Fruit fly (Drosophila melanogaster): ENCODE measurements around the gene Dhrs4.

Gene Dhrs4

DNA sequence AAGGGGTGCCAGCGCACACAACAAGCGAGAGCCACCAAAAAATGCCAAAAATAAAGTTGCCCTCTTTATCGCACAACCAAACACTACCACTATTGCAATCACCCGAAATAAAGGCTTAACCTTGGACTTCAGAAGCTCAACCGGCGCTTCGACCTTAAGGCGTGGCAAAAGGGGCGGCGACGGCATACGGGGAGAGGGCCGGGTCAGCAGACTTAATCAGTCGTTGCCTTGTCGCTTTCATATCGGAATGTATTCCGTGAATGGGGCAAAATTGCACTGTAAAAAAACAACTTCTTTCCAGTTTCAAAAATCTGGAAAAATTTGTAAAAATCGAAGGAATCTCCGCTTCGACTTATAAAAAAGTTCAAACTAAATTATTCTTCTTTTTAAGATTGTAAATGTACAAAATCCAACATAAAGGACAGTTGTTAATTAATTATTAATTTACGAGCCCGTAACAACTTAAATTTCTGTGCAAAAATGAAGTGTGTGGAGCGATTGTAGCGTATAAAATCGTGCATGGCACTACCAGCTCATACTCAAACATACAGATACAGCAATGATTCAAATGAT, 41.6 kb upstream of the Dhrs4 start (continued):
- TF ChIP-seq Scr (GFP tag; IDR thresholded peaks at IDR 0.05; ENCODE audit: partially characterized antibody) (no peak), gce (GFP tag; IDR thresholded peaks at IDR 0.05) (no peak), grn (GFP tag; optimal IDR thresholded peaks at IDR 0.05) (no peak), lbe (GFP tag; optimal IDR thresholded peaks at IDR 0.05) (no peak), chif (GFP tag; optimal IDR thresholded peaks at IDR 0.05) (no peak), CG10431 (GFP tag; optimal IDR thresholded peaks at IDR 0.05) (no peak), otp (GFP tag; IDR thresholded peaks at IDR 0.05) (no peak), HLH54F (GFP tag; optimal IDR thresholded peaks at IDR 0.05) (no peak), gcm2 (GFP tag; optimal IDR thresholded peaks at IDR 0.05) (no peak), dpn (GFP tag; optimal IDR thresholded peaks at IDR 0.05) (no peak), CG9215 (GFP tag; IDR thresholded peaks at IDR 0.05) (no peak), kni (GFP tag; optimal IDR thresholded peaks at IDR 0.05) (no peak), CG4360 (GFP tag; IDR thresholded peaks at IDR 0.05) (no peak), Vsx1 (GFP tag; optimal IDR thresholded peaks at IDR 0.05) (no peak), ftz-f1 (GFP tag; optimal IDR thresholded peaks at IDR 0.05) (peak; percentile 64), klu (GFP tag; IDR thresholded peaks at IDR 0.05) (no peak), tin (GFP tag; optimal IDR thresholded peaks at IDR 0.05) (peak; percentile 3), p53 (GFP tag; optimal IDR thresholded peaks at IDR 0.05) (no peak), Dp (GFP tag; optimal IDR thresholded peaks at IDR 0.05) (no peak), Max (GFP tag; optimal IDR thresholded peaks at IDR 0.05) (no peak), CG3407 (GFP tag; optimal IDR thresholded peaks at IDR 0.05) (no peak), cato (GFP tag; optimal IDR thresholded peaks at IDR 0.05; ENCODE audit: borderline replicate concordance) (no peak), CG14860 (GFP tag; IDR thresholded peaks at IDR 0.05; ENCODE audit: partially characterized antibody) (no peak), CG11504 (tag; optimal IDR thresholded peaks at IDR 0.05) (peak; percentile 28), ara (GFP tag; IDR thresholded peaks at IDR 0.05) (no peak), CG15696 (tag; optimal IDR thresholded peaks at IDR 0.05) (no peak), tio (GFP tag; optimal IDR thresholded peaks at IDR 0.05) (no peak), CG14050 (GFP tag; IDR thresholded peaks at IDR 0.05) (no peak; the same call in 2 of the 3 replicates), Myb (GFP tag; optimal IDR thresholded peaks at IDR 0.05) (no peak), twi (tag; optimal IDR thresholded peaks at IDR 0.05) (no peak), CG7963 (GFP tag; IDR thresholded peaks at IDR 0.05; ENCODE audit: partially characterized antibody) (no peak), Tbp (GFP tag; optimal IDR thresholded peaks at IDR 0.05) (no peak), Blimp-1 (GFP tag; optimal IDR thresholded peaks at IDR 0.05) (no peak), ato (GFP tag; IDR thresholded peaks at IDR 0.05; ENCODE audit: partially characterized antibody) (no peak), lov (optimal IDR thresholded peaks at IDR 0.05) (no peak), lov (GFP tag; IDR thresholded peaks at IDR 0.05) (no peak), chinmo (GFP tag; IDR thresholded peaks at IDR 0.05; ENCODE audit: partially characterized antibody) (no peak), CG12219 (GFP tag; optimal IDR thresholded peaks at IDR 0.05) (no peak), Mes4 (GFP tag; optimal IDR thresholded peaks at IDR 0.05) (no peak), Meics (GFP tag; optimal IDR thresholded peaks at IDR 0.05) (peak; percentile 3), CG11093 (GFP tag; IDR thresholded peaks at IDR 0.05) (no peak), so (GFP tag; IDR thresholded peaks at IDR 0.05) (no peak), mld (GFP tag; IDR thresholded peaks at IDR 0.05; ENCODE audit: partially characterized antibody) (no peak), Sry-δ (GFP tag; optimal IDR thresholded peaks at IDR 0.05) (no peak), Kr (GFP tag; optimal IDR thresholded peaks at IDR 0.05) (no peak), Xbp1 (GFP tag; optimal IDR thresholded peaks at IDR 0.05) (no peak), CG9876 (GFP tag; optimal IDR thresholded peaks at IDR 0.05) (no peak), Opbp (GFP tag; IDR thresholded peaks at IDR 0.05; ENCODE audit: partially characterized antibody) (no peak), CG9727 (GFP tag; optimal IDR thresholded peaks at IDR 0.05) (peak; percentile 0)
